Fruit fly (Drosophila melanogaster) whole organism, embryonic: ENCODE data around the gene CG31445.

Source experiments
- ATbp ChIP-seq: fragments of 200-800 bp; sonication (Bioruptor generic); optimal IDR thresholded peaks from 2 replicates; lab custom pipeline; 2017; ENCODE audit warnings: missing biosample characterization, mild to moderate bottlenecking, missing genetic modification characterization, missing genetic modification reagents
- Abd-B ChIP-seq: fragments of 200-800 bp; sonication (Bioruptor generic); optimal IDR thresholded peaks from 2 replicates; lab custom pipeline; 2018; ENCODE audit warnings: missing biosample characterization, mild to moderate bottlenecking, missing genetic modification characterization, moderate library complexity
- Awh ChIP-seq: fragments of 200-800 bp; sonication (Bioruptor generic); IDR thresholded peaks from 2 replicates; pipeline ENCODE4, ENCODE4 v1.3.6; 2022; ENCODE audit warnings: missing biosample characterization, missing genetic modification characterization
- Bgb ChIP-seq: fragments of 200-800 bp; sonication (Bioruptor generic); IDR thresholded peaks from 2 replicates; pipeline ENCODE4 v1.3.6; 2022; ENCODE audit warnings: missing biosample characterization, missing genetic modification characterization; ENCODE audit not compliant: partially characterized antibody
- CG10267 ChIP-seq: fragments of 200-800 bp; sonication (Bioruptor generic); optimal IDR thresholded peaks from 2 replicates; lab custom pipeline; 2018; ENCODE audit warnings: missing biosample characterization, mild to moderate bottlenecking, missing genetic modification characterization, moderate library complexity
- CG11085 ChIP-seq: fragments of 200-800 bp; sonication (Bioruptor generic); IDR thresholded peaks from 2 replicates; pipeline ENCODE4 v1.3.6; 2022; ENCODE audit warnings: missing biosample characterization, missing genetic modification characterization
- CG12391 ChIP-seq: fragments of 200-800 bp; sonication (Bioruptor generic); optimal IDR thresholded peaks from 3 replicates; lab custom pipeline; 2018; ENCODE audit warnings: missing biosample characterization, mild to moderate bottlenecking, missing genetic modification characterization, moderate library complexity
- CG14441 ChIP-seq: fragments of 200-800 bp; sonication (Bioruptor generic); IDR thresholded peaks from 2 replicates; pipeline ENCODE4 v1.3.6; 2022; ENCODE audit warnings: missing biosample characterization, missing genetic modification characterization
- CG1529 ChIP-seq: fragments of 200-800 bp; sonication (Bioruptor generic); optimal IDR thresholded peaks from 3 replicates; lab custom pipeline; 2018; ENCODE audit warnings: missing biosample characterization, missing genetic modification characterization
- CG15514 ChIP-seq: fragments of 200-800 bp; sonication (Bioruptor generic); optimal IDR thresholded peaks from 3 replicates; lab custom pipeline; 2017; ENCODE audit warnings: missing biosample characterization, missing genetic modification characterization, mild to moderate bottlenecking, moderate library complexity, missing genetic modification reagents
- CG17359 ChIP-seq: fragments of 200-800 bp; sonication (Bioruptor generic); optimal IDR thresholded peaks from 3 replicates; lab custom pipeline; 2018; ENCODE audit warnings: missing biosample characterization, mild to moderate bottlenecking, missing genetic modification characterization, moderate library complexity
- CG17385 ChIP-seq: fragments of 200-800 bp; sonication (Bioruptor generic); optimal IDR thresholded peaks from 3 replicates; lab custom pipeline; 2018; ENCODE audit warnings: missing biosample characterization, mild to moderate bottlenecking, missing genetic modification characterization
- CG17829 ChIP-seq: fragments of 200-800 bp; optimal IDR thresholded peaks from 2 replicates; lab custom pipeline; 2019; ENCODE audit warnings: missing biosample characterization, mild to moderate bottlenecking, missing genetic modification characterization, moderate library complexity
- CG18262 ChIP-seq: fragments of 200-800 bp; optimal IDR thresholded peaks from 3 replicates; lab custom pipeline; 2019; ENCODE audit warnings: missing biosample characterization, mild to moderate bottlenecking, missing genetic modification characterization, moderate library complexity
- CG2889 ChIP-seq: fragments of 200-800 bp; sonication (Bioruptor generic); IDR thresholded peaks from 3 replicates; pipeline ENCODE4 v1.3.6; 2022; ENCODE audit warnings: missing biosample characterization, missing genetic modification characterization
- CG3163 ChIP-seq: fragments of 200-800 bp; sonication (Bioruptor generic); optimal IDR thresholded peaks from 3 replicates; lab custom pipeline; 2016; ENCODE audit warnings: missing biosample characterization, missing genetic modification characterization
- CG3281 ChIP-seq: fragments of 200-800 bp; sonication (Bioruptor generic); optimal IDR thresholded peaks from 3 replicates; lab custom pipeline; 2017; ENCODE audit warnings: missing biosample characterization, mild to moderate bottlenecking, missing genetic modification characterization
- CG4404 ChIP-seq: fragments of 200-800 bp; sonication (Bioruptor generic); IDR thresholded peaks from 2 replicates; pipeline ENCODE4 v1.3.6; 2022; ENCODE audit warnings: missing biosample characterization, missing genetic modification characterization
- CG4730 ChIP-seq: fragments of 200-800 bp; sonication (Bioruptor generic); IDR thresholded peaks from 2 replicates; pipeline ENCODE4 v1.3.6; 2022; ENCODE audit warnings: missing biosample characterization, missing genetic modification characterization
- CG4820 ChIP-seq: fragments of 200-800 bp; sonication (Bioruptor generic); optimal IDR thresholded peaks from 3 replicates; lab custom pipeline; 2016; ENCODE audit warnings: missing biosample characterization, missing genetic modification characterization
- CG4854 ChIP-seq: fragments of 200-800 bp; sonication (Bioruptor generic); optimal IDR thresholded peaks from 2 replicates; lab custom pipeline; 2016; ENCODE audit warnings: missing biosample characterization, missing genetic modification characterization, inconsistent platforms
- CG5953 ChIP-seq: fragments of 200-800 bp; sonication (Bioruptor generic); IDR thresholded peaks from 2 replicates; pipeline ENCODE4 v1.3.6; 2022; ENCODE audit warnings: missing biosample characterization, missing genetic modification characterization
- CG6813 ChIP-seq: fragments of 200-800 bp; sonication (Bioruptor generic); optimal IDR thresholded peaks from 2 replicates; lab custom pipeline; 2017; ENCODE audit warnings: missing biosample characterization, missing genetic modification characterization, mild to moderate bottlenecking, moderate library complexity, missing genetic modification reagents
- CG9609 ChIP-seq: fragments of 200-800 bp; sonication (Bioruptor generic); optimal IDR thresholded peaks from 3 replicates; lab custom pipeline; 2016; ENCODE audit warnings: missing biosample characterization, missing genetic modification characterization
- CHES-1-like ChIP-seq: fragments of 200-800 bp; sonication (Bioruptor generic); optimal IDR thresholded peaks from 2 replicates; lab custom pipeline; 2016; ENCODE audit warnings: missing biosample characterization, missing genetic modification characterization
- Chrac-16 ChIP-seq: fragments of 200-800 bp; sonication (Bioruptor generic); optimal IDR thresholded peaks from 3 replicates; lab custom pipeline; 2016; ENCODE audit warnings: missing biosample characterization, missing genetic modification characterization
- D ChIP-seq, 2 experiments: fragments of 200-800 bp in 1 of 2; fragments of >200 bp in 1 of 2; sonication (Bioruptor generic) in 1 of 2; optimal IDR thresholded peaks; 2 replicates in 1 of 2; 3 replicates in 1 of 2; lab custom pipeline; 2017; ENCODE audit warnings: mild to moderate bottlenecking in 1 of 2, missing biosample characterization in 1 of 2, missing genetic modification characterization in 1 of 2, missing genetic modification reagents in 1 of 2
- Fer2 ChIP-seq: fragments of 200-800 bp; sonication (Bioruptor generic); optimal IDR thresholded peaks from 2 replicates; lab custom pipeline; 2018; ENCODE audit warnings: missing biosample characterization, mild to moderate bottlenecking, missing genetic modification characterization, moderate library complexity
- Fer3 ChIP-seq: fragments of 200-800 bp; sonication (Bioruptor generic); optimal IDR thresholded peaks from 2 replicates; lab custom pipeline; 2018; ENCODE audit warnings: missing biosample characterization, mild to moderate bottlenecking, missing genetic modification characterization, moderate library complexity
- HmgD ChIP-seq: fragments of 200-800 bp; sonication (Bioruptor generic); optimal IDR thresholded peaks from 3 replicates; lab custom pipeline; 2016; ENCODE audit warnings: missing biosample characterization, missing genetic modification characterization
- MESR4 ChIP-seq: fragments of 200-800 bp; sonication (Bioruptor generic); optimal IDR thresholded peaks from 2 replicates; lab custom pipeline; 2018; ENCODE audit warnings: missing biosample characterization, mild to moderate bottlenecking, missing genetic modification characterization, moderate library complexity
- Xbp1 ChIP-seq: fragments of 200-800 bp; sonication (Bioruptor generic); optimal IDR thresholded peaks from 3 replicates; lab custom pipeline; 2016; ENCODE audit warnings: missing biosample characterization, mild to moderate bottlenecking, missing genetic modification characterization
- abd-A ChIP-seq: fragments of 200-800 bp; sonication (Bioruptor generic); optimal IDR thresholded peaks from 3 replicates; lab custom pipeline; 2019; ENCODE audit warnings: missing biosample characterization, mild to moderate bottlenecking, missing genetic modification characterization, moderate library complexity
- amos ChIP-seq: fragments of 200-800 bp; sonication (Bioruptor generic); IDR thresholded peaks from 2 replicates; pipeline ENCODE4 v1.3.6; 2022; ENCODE audit warnings: missing biosample characterization, missing genetic modification characterization; ENCODE audit not compliant: partially characterized antibody
- bbx ChIP-seq: fragments of 200-800 bp; sonication (Bioruptor generic); IDR thresholded peaks from 2 replicates; pipeline ENCODE4 v1.3.6; 2022; ENCODE audit warnings: missing biosample characterization, missing genetic modification characterization; ENCODE audit not compliant: partially characterized antibody
- bowl ChIP-seq: fragments of 200-800 bp; sonication (Bioruptor generic); IDR thresholded peaks from 2 replicates; pipeline ENCODE4 v1.3.6; 2022; ENCODE audit warnings: missing biosample characterization, missing genetic modification characterization
- chif ChIP-seq, 2 experiments: fragments of 200-800 bp; sonication (Bioruptor generic); optimal IDR thresholded peaks; 3 replicates each; lab custom pipeline; 2016; ENCODE audit warnings: missing biosample characterization in 2 of 2, missing genetic modification characterization in 2 of 2
- ems ChIP-seq: fragments of 200-800 bp; sonication (Bioruptor generic); optimal IDR thresholded peaks from 3 replicates; lab custom pipeline; 2016; ENCODE audit warnings: missing biosample characterization, missing genetic modification characterization
- esg ChIP-seq: fragments of 200-800 bp; sonication (Bioruptor generic); conservative IDR thresholded peaks from 2 replicates; pipeline ENCODE4 v1.3.6; 2022; ENCODE audit warnings: missing biosample characterization, missing genetic modification characterization
- kni ChIP-seq: fragments of 200-800 bp; sonication (Bioruptor generic); optimal IDR thresholded peaks from 3 replicates; lab custom pipeline; 2017; ENCODE audit warnings: mild to moderate bottlenecking, missing biosample characterization, missing genetic modification reagents, missing genetic modification characterization
- lmd ChIP-seq: fragments of 200-800 bp; sonication (Bioruptor generic); IDR thresholded peaks from 2 replicates; pipeline ENCODE4 v1.3.6; 2022; ENCODE audit warnings: missing biosample characterization, missing genetic modification characterization
- mld ChIP-seq: fragments of 200-800 bp; sonication (Bioruptor generic); IDR thresholded peaks from 3 replicates; pipeline ENCODE4 v1.3.6; 2022; ENCODE audit warnings: missing biosample characterization, missing genetic modification characterization; ENCODE audit not compliant: partially characterized antibody
- phol ChIP-seq: fragments of 200-800 bp; sonication (Bioruptor generic); optimal IDR thresholded peaks from 3 replicates; lab custom pipeline; 2018; ENCODE audit warnings: missing biosample characterization, mild to moderate bottlenecking, missing genetic modification characterization, moderate library complexity
- pum ChIP-seq: fragments of 200-800 bp; sonication (Bioruptor generic); optimal IDR thresholded peaks from 2 replicates; lab custom pipeline; 2016; ENCODE audit warnings: missing biosample characterization, missing genetic modification characterization
- ranshi ChIP-seq: fragments of 200-800 bp; sonication (Bioruptor generic); IDR thresholded peaks from 2 replicates; pipeline ENCODE4 v1.3.6; 2022; ENCODE audit warnings: missing biosample characterization, missing genetic modification characterization
- repo ChIP-seq: fragments of 200-800 bp; sonication (Bioruptor generic); optimal IDR thresholded peaks from 2 replicates; lab custom pipeline; 2016; ENCODE audit warnings: missing biosample characterization, missing genetic modification characterization
- stc ChIP-seq: fragments of 200-800 bp; sonication (Bioruptor generic); IDR thresholded peaks from 2 replicates; pipeline ENCODE4 v1.3.6; 2022; ENCODE audit warnings: missing biosample characterization, missing genetic modification characterization
- tna ChIP-seq: fragments of 200-800 bp; sonication (Bioruptor generic); IDR thresholded peaks from 2 replicates; pipeline ENCODE4 v1.3.6; 2022; ENCODE audit warnings: missing biosample characterization, missing genetic modification characterization; ENCODE audit not compliant: partially characterized antibody
- tup ChIP-seq: fragments of 200-800 bp; sonication (Bioruptor generic); optimal IDR thresholded peaks from 2 replicates; lab custom pipeline; 2016; ENCODE audit warnings: missing biosample characterization, mild to moderate bottlenecking, missing genetic modification characterization, moderate library complexity

Gene CG31445

DNA sequence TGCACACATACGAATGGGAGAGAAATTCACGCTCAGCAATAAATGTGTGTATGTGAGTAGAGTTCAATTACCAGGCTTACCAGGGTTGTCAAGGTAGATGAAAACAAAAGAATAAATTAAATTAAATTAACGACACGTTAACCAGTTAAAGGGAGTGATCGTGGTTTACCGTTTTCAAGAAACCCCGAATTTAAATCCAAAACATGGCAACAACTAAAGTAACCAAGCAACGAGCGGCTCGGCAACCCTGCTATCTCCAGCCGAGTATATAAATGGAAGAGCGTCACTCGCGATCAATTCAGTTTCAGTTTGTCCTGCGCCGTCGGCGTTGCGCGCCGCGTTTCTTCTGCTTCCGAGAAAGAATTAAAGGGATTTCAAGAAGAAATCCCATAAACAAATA is 30.4 kb downstream of the CG31445 start (continued):
- peak; percentile 45; the same call in 1 of the 2 replicates for TF ChIP-seq tna (GFP tag; lab: Robert Waterston, UW)
- peak; percentile 99 for TF ChIP-seq CG18262 (tag; lab: Kevin White, UChicago)
- peak; percentile 98 for TF ChIP-seq kni (GFP tag; lab: Kevin White, UChicago)
- peak; percentile 100 for TF ChIP-seq CG17829 (tag; lab: Kevin White, UChicago)
- TF ChIP-seq HmgD: peak; percentile 98
- peak; percentile 99 for TF ChIP-seq Xbp1 (GFP tag; lab: Kevin White, UChicago)
- TF ChIP-seq CG3163 (GFP tag; lab: Kevin White, UChicago): peak; percentile 93
- peak; percentile 99 for TF ChIP-seq CG14441
- TF ChIP-seq CG1529: peak; percentile 99
- peak; percentile 98 for TF ChIP-seq CG10267 (tag; lab: Kevin White, UChicago)
- peak; percentile 97 for TF ChIP-seq Fer2 (tag; lab: Kevin White, UChicago)
- peak; percentile 99 for TF ChIP-seq ems (GFP tag; lab: Kevin White, UChicago)
- TF ChIP-seq CG6813 (GFP tag; lab: Kevin White, UChicago): peak; percentile 99
- peak; percentile 99 for TF ChIP-seq bowl (GFP tag; lab: Robert Waterston, UW)
- TF ChIP-seq Fer3 (tag; lab: Kevin White, UChicago): peak; percentile 99
- TF ChIP-seq ranshi (GFP tag; lab: Robert Waterston, UW): peak; percentile 99
- TF ChIP-seq ATbp: peak; percentile 99
- no peak for TF ChIP-seq mld (GFP tag; lab: Robert Waterston, UW)
- peak; percentile 99 for TF ChIP-seq CG4854 (GFP tag; lab: Kevin White, UChicago)
- peak; percentile 99 for TF ChIP-seq stc
- peak; percentile 95 for TF ChIP-seq CG15514 (GFP tag; lab: Kevin White, UChicago)
- peak; percentile 99 for TF ChIP-seq Chrac-16
- TF ChIP-seq CG4730 (GFP tag; lab: Robert Waterston, UW): peak; percentile 98
- peak; percentile 45 for TF ChIP-seq bbx (GFP tag; lab: Robert Waterston, UW)
- peak; percentile 98 for TF ChIP-seq CG4404 (GFP tag; lab: Robert Waterston, UW)
- TF ChIP-seq esg (GFP tag; lab: Robert Waterston, UW): peak; percentile 99
- TF ChIP-seq CG11085: peak; percentile 96
- peak; percentile 99 for TF ChIP-seq CG4820 (GFP tag; lab: Kevin White, UChicago)
- peak; percentile 99 for TF ChIP-seq CG3281 (GFP tag; lab: Kevin White, UChicago)
- TF ChIP-seq CG17359 (tag; lab: Kevin White, UChicago): peak; percentile 99
- TF ChIP-seq pum (GFP tag; lab: Kevin White, UChicago): peak; percentile 99
- peak; percentile 92 for TF ChIP-seq MESR4 (GFP tag; lab: Kevin White, UChicago)
- peak; percentile 98 for TF ChIP-seq CG17385 (GFP tag; lab: Kevin White, UChicago)
- TF ChIP-seq phol (tag; lab: Kevin White, UChicago): peak; percentile 98
- TF ChIP-seq CG5953 (GFP tag; lab: Robert Waterston, UW): peak; percentile 99
- peak; percentile 99 for TF ChIP-seq CG12391 (tag; lab: Kevin White, UChicago)
- peak; percentile 99 for TF ChIP-seq repo (GFP tag; lab: Kevin White, UChicago)
- TF ChIP-seq tup (GFP tag; lab: Kevin White, UChicago): peak; percentile 99
- TF ChIP-seq Abd-B: peak; percentile 98
- TF ChIP-seq CHES-1-like (GFP tag; lab: Kevin White, UChicago): peak; percentile 99
- TF ChIP-seq abd-A (tag; lab: Kevin White, UChicago): peak; percentile 93
- peak; percentile 99 for TF ChIP-seq lmd
- peak; percentile 99 for TF ChIP-seq Awh (GFP tag; lab: Robert Waterston, UW)
- TF ChIP-seq chif (GFP tag; optimal IDR thresholded peaks at IDR 0.05; lab: Kevin White, UChicago): peak; percentile 99
- no peak for TF ChIP-seq D (optimal IDR thresholded peaks at IDR 0.05; lab: Kevin White, UChicago)
- TF ChIP-seq D (GFP tag; optimal IDR thresholded peaks at IDR 0.05; lab: Kevin White, UChicago): peak; percentile 99
- peak; percentile 99 for TF ChIP-seq CG2889 (GFP tag; lab: Robert Waterston, UW)
- peak; percentile 40; the same call in 1 of the 2 replicates for TF ChIP-seq amos (GFP tag; lab: Robert Waterston, UW)
- TF ChIP-seq CG9609 (GFP tag; lab: Kevin White, UChicago): peak; percentile 99
- 0 out of 2 replicates have a peak, but pooled peaks have one; percentile 60 for TF ChIP-seq Bgb (GFP tag; lab: Robert Waterston, UW)
